Worm (Caenorhabditis elegans) whole organism, L4 larva: ENCODE measurements around the gene ceh-93.
A peak's percentile ranks its signal among the peaks of the same experiment; 100 is the strongest.

Experiments
- R02D3.7 ChIP-seq: fragments of 150-350 bp; sonication (generic microtip); optimal IDR thresholded peaks from 3 replicates; lab custom pipeline; 2014; ENCODE audit warnings: missing biosample characterization, missing genetic modification characterization
- aha-1 ChIP-seq: fragments of 150-350 bp; peaks from one replicate; lab custom pipeline; 2014; ENCODE audit warnings: missing biosample characterization, missing genetic modification characterization
- aly-2 ChIP-seq: sonication (generic microtip); optimal IDR thresholded peaks from 2 replicates; lab custom pipeline; 2018; ENCODE audit warnings: missing biosample characterization, missing genetic modification characterization
- hmg-1.1 ChIP-seq: fragments of 200-800 bp; sonication (Bioruptor generic); IDR thresholded peaks from 2 replicates; pipeline ENCODE4 v1.3.6; 2022; ENCODE audit warnings: missing genetic modification reagents, missing genetic modification characterization, missing compliant biosample characterization
- lin-13 ChIP-seq: fragments of 150-350 bp; optimal IDR thresholded peaks from 2 replicates; lab custom pipeline; 2014; ENCODE audit warnings: missing biosample characterization, missing genetic modification reagents, missing genetic modification characterization
- mep-1 ChIP-seq: fragments of 150-350 bp; sonication (generic microtip); optimal IDR thresholded peaks from 3 replicates; lab custom pipeline; 2014; ENCODE audit warnings: missing biosample characterization, missing genetic modification characterization
- mes-2 ChIP-seq: sonication (generic microtip); optimal IDR thresholded peaks from 2 replicates; lab custom pipeline; 2016; ENCODE audit warnings: missing genotype, mild to moderate bottlenecking, missing genetic modification characterization, missing compliant biosample characterization; ENCODE audit not compliant: poor library complexity, severe bottlenecking
- nhr-102 ChIP-seq: sonication (generic microtip); optimal IDR thresholded peaks from 2 replicates; lab custom pipeline; 2016; ENCODE audit warnings: mild to moderate bottlenecking, missing genetic modification characterization, moderate library complexity, missing compliant biosample characterization
- nhr-6 ChIP-seq: fragments of 150-350 bp; optimal IDR thresholded peaks from 2 replicates; lab custom pipeline; 2014; ENCODE audit warnings: missing biosample characterization, missing genetic modification characterization
- pha-4 ChIP-seq, 2 experiments: fragments of 150-350 bp in 1 of 2; fragments of 200-800 bp in 1 of 2; sonication (Bioruptor generic) in 1 of 2; IDR thresholded peaks in 1 of 2; optimal IDR thresholded peaks in 1 of 2; 2 replicates each; pipeline versions ENCODE4 v1.3.6 to Lab custom; 2014 to 2022; ENCODE audit warnings: missing genetic modification characterization in 2 of 2, missing genetic modification reagents in 2 of 2, missing biosample characterization in 1 of 2, missing compliant biosample characterization in 1 of 2
- ztf-11 ChIP-seq: fragments of 150-350 bp; optimal IDR thresholded peaks from 2 replicates; lab custom pipeline; 2014; ENCODE audit warnings: missing biosample characterization, missing genetic modification characterization

DNA sequence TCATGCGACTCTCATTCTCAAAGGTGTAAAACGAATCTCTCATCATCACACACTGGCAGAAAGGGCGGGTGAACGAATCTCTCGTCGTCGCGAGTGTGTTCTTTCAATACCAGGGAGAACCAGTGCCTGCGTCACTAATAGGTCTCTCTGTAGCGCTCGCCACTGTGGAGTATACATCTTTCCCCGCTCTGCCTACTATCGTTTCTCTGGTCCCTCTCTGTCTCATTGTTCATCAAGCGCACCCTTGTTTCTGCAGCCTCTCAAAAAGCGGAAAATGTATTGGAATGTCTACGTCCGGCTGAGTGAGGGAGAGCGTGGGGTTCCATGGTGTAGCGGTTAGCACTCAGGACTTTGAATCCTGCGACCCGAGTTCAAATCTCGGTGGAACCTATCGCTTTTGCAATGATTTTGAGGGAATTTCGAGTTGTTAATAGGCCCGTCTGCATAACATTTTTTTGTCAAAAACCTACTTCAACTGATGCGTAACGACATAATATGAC is 21.5 kb upstream of the ceh-93 start:
- TF ChIP-seq mep-1 (peak; percentile 97), lin-13 (peak; percentile 72), R02D3.7 (no peak), aly-2 (tag; lab: Kevin White, UChicago) (no peak), mes-2 (tag; lab: Kevin White, UChicago) (peak; percentile 83), ztf-11 (tag; lab: Kevin White, UChicago) (no peak), aha-1 (tag; lab: Kevin White, UChicago) (peak; percentile 97), pha-4 (GFP tag; IDR thresholded peaks at IDR 0.05; lab: Robert Waterston, UW) (peak; percentile 86), pha-4 (tag; optimal IDR thresholded peaks at IDR 0.05; lab: Kevin White, UChicago) (peak; percentile 44), nhr-6 (tag; lab: Kevin White, UChicago) (peak; percentile 88), nhr-102 (peak; percentile 96), hmg-1.1 (peak; percentile 98)
